Fruit fly (Drosophila melanogaster) whole organism, embryonic: ENCODE data around the gene CG6000.

Source experiments
- Adf1 ChIP-seq: fragments of 200-800 bp; sonication (Bioruptor generic); IDR thresholded peaks from 2 replicates; pipeline ENCODE4 v1.3.6; 2022; ENCODE audit warnings: missing biosample characterization, missing genetic modification characterization
- Atf6 ChIP-seq: fragments of 200-800 bp; sonication (Bioruptor generic); IDR thresholded peaks from 2 replicates; pipeline ENCODE4 v1.3.6; 2022; ENCODE audit warnings: missing biosample characterization, missing genetic modification characterization
- Bdp1 ChIP-seq: fragments of 200-800 bp; sonication (Bioruptor generic); optimal IDR thresholded peaks from 3 replicates; lab custom pipeline; 2016; ENCODE audit warnings: missing biosample characterization, missing genetic modification characterization
- CG10366 ChIP-seq: fragments of 200-800 bp; sonication (Bioruptor generic); IDR thresholded peaks from 2 replicates; pipeline ENCODE4 v1.3.6; 2022; ENCODE audit warnings: missing biosample characterization, missing genetic modification characterization
- CG11504 ChIP-seq: fragments of 200-800 bp; sonication (Bioruptor generic); optimal IDR thresholded peaks from 3 replicates; lab custom pipeline; 2019; ENCODE audit warnings: missing biosample characterization, mild to moderate bottlenecking, missing genetic modification characterization, moderate library complexity
- CG14860 ChIP-seq: fragments of 200-800 bp; sonication (Bioruptor generic); IDR thresholded peaks from 3 replicates; pipeline ENCODE4 v1.3.6; 2022; ENCODE audit warnings: missing biosample characterization, missing genetic modification characterization; ENCODE audit not compliant: partially characterized antibody
- CG16813 ChIP-seq: fragments of 200-800 bp; sonication (Bioruptor generic); IDR thresholded peaks from 3 replicates; pipeline ENCODE4 v1.3.6; 2022; ENCODE audit warnings: missing biosample characterization, missing genetic modification characterization; ENCODE audit not compliant: partially characterized antibody
- CG1792 ChIP-seq: fragments of 200-800 bp; sonication (Bioruptor generic); optimal IDR thresholded peaks from 2 replicates; lab custom pipeline; 2016; ENCODE audit warnings: missing biosample characterization, missing genetic modification characterization
- CG2712 ChIP-seq: fragments of 200-800 bp; optimal IDR thresholded peaks from 3 replicates; lab custom pipeline; 2019; ENCODE audit warnings: missing biosample characterization, mild to moderate bottlenecking, missing genetic modification characterization, moderate library complexity
- CG31388 ChIP-seq: fragments of 200-800 bp; sonication (Bioruptor generic); optimal IDR thresholded peaks from 2 replicates; lab custom pipeline; 2016; ENCODE audit warnings: missing biosample characterization, missing genetic modification characterization
- CG32532 ChIP-seq: fragments of 200-800 bp; sonication (Bioruptor generic); IDR thresholded peaks from 2 replicates; pipeline ENCODE4 v1.3.6; 2022; ENCODE audit warnings: missing biosample characterization, missing genetic modification characterization
- CG5245 ChIP-seq: fragments of 200-800 bp; sonication (Bioruptor generic); optimal IDR thresholded peaks from 3 replicates; lab custom pipeline; 2016; ENCODE audit warnings: missing biosample characterization, missing genetic modification characterization
- CG6765 ChIP-seq: fragments of 200-800 bp; sonication (Bioruptor generic); optimal IDR thresholded peaks from 3 replicates; lab custom pipeline; 2017; ENCODE audit warnings: missing biosample characterization, mild to moderate bottlenecking, missing genetic modification characterization
- CG6854 ChIP-seq: fragments of 200-800 bp; sonication (Bioruptor generic); optimal IDR thresholded peaks from 3 replicates; lab custom pipeline; 2017; ENCODE audit warnings: missing biosample characterization, mild to moderate bottlenecking, missing genetic modification characterization
- CG7271 ChIP-seq: fragments of 200-800 bp; sonication (Bioruptor generic); optimal IDR thresholded peaks from 2 replicates; lab custom pipeline; 2018; ENCODE audit warnings: missing biosample characterization, mild to moderate bottlenecking, missing genetic modification characterization, moderate library complexity
- CG7357 ChIP-seq: fragments of 200-800 bp; sonication (Bioruptor generic); IDR thresholded peaks from 3 replicates; pipeline ENCODE4 v1.3.6; 2022; ENCODE audit warnings: missing biosample characterization, missing genetic modification characterization
- CG7556 ChIP-seq: fragments of 200-800 bp; sonication (Bioruptor generic); optimal IDR thresholded peaks from 2 replicates; lab custom pipeline; 2017; ENCODE audit warnings: missing biosample characterization, mild to moderate bottlenecking, missing genetic modification characterization
- CG7839 ChIP-seq: fragments of 200-800 bp; sonication (Bioruptor generic); optimal IDR thresholded peaks from 3 replicates; lab custom pipeline; 2018; ENCODE audit warnings: missing biosample characterization, mild to moderate bottlenecking, missing genetic modification characterization, moderate library complexity
- CG7928 ChIP-seq: fragments of 200-800 bp; sonication (Bioruptor generic); optimal IDR thresholded peaks from 2 replicates; lab custom pipeline; 2017; ENCODE audit warnings: missing biosample characterization, mild to moderate bottlenecking, missing genetic modification characterization
- Dbx ChIP-seq: fragments of 200-800 bp; sonication (Bioruptor generic); IDR thresholded peaks from 3 replicates; pipeline ENCODE4 v1.3.6; 2022; ENCODE audit warnings: missing biosample characterization, missing genetic modification characterization
- Dip3 ChIP-seq: fragments of 200-800 bp; sonication (Bioruptor generic); optimal IDR thresholded peaks from 3 replicates; lab custom pipeline; 2016; ENCODE audit warnings: missing biosample characterization, missing genetic modification characterization
- Dref ChIP-seq: fragments of 200-800 bp; sonication (Bioruptor generic); IDR thresholded peaks from 2 replicates; pipeline ENCODE4 v1.3.6; 2022; ENCODE audit warnings: missing biosample characterization, missing genetic modification characterization
- Drgx ChIP-seq: fragments of 200-800 bp; sonication (Bioruptor generic); IDR thresholded peaks from 2 replicates; pipeline ENCODE4 v1.3.6; 2022; ENCODE audit warnings: missing biosample characterization, missing genetic modification characterization
- Fer3 ChIP-seq: fragments of 200-800 bp; sonication (Bioruptor generic); optimal IDR thresholded peaks from 2 replicates; lab custom pipeline; 2018; ENCODE audit warnings: missing biosample characterization, mild to moderate bottlenecking, missing genetic modification characterization, moderate library complexity
- GATAe ChIP-seq: fragments of 200-800 bp; sonication (Bioruptor generic); conservative IDR thresholded peaks from 2 replicates; pipeline ENCODE4 v1.3.6; 2022; ENCODE audit warnings: missing biosample characterization, missing genetic modification characterization
- Gsc ChIP-seq: fragments of 200-800 bp; sonication (Bioruptor generic); IDR thresholded peaks from 2 replicates; pipeline ENCODE4 v1.3.6; 2022; ENCODE audit warnings: missing biosample characterization, missing genetic modification characterization
- HLH3B ChIP-seq: fragments of 200-800 bp; sonication (Bioruptor generic); IDR thresholded peaks from 2 replicates; pipeline ENCODE4 v1.3.6; 2022; ENCODE audit warnings: missing biosample characterization, missing genetic modification characterization
- Hmr ChIP-seq: fragments of 200-800 bp; sonication (Bioruptor generic); optimal IDR thresholded peaks from 3 replicates; lab custom pipeline; 2017; ENCODE audit warnings: mild to moderate bottlenecking, missing biosample characterization, missing genetic modification reagents, missing genetic modification characterization
- Hr3 ChIP-seq: fragments of 200-800 bp; sonication (Bioruptor generic); optimal IDR thresholded peaks from 3 replicates; lab custom pipeline; 2016; ENCODE audit warnings: missing biosample characterization, missing genetic modification characterization
- Hr51 ChIP-seq, 2 experiments: fragments of 200-800 bp; sonication (Bioruptor generic); optimal IDR thresholded peaks; 2 replicates in 1 of 2; 3 replicates in 1 of 2; lab custom pipeline; 2016 to 2018; ENCODE audit warnings: missing biosample characterization in 2 of 2, missing genetic modification characterization in 2 of 2, mild to moderate bottlenecking in 1 of 2, moderate library complexity in 1 of 2
- Hsf ChIP-seq: fragments of 200-800 bp; sonication (Bioruptor generic); optimal IDR thresholded peaks from 3 replicates; lab custom pipeline; 2016; ENCODE audit warnings: missing biosample characterization, missing genetic modification characterization
- Kr ChIP-seq: fragments of 200-800 bp; sonication (Bioruptor generic); optimal IDR thresholded peaks from 2 replicates; lab custom pipeline; 2017; ENCODE audit warnings: missing biosample characterization, mild to moderate bottlenecking, missing genetic modification characterization
- MESR4 ChIP-seq: fragments of 200-800 bp; sonication (Bioruptor generic); optimal IDR thresholded peaks from 2 replicates; lab custom pipeline; 2018; ENCODE audit warnings: missing biosample characterization, mild to moderate bottlenecking, missing genetic modification characterization, moderate library complexity
- PHDP ChIP-seq: fragments of 200-800 bp; sonication (Bioruptor generic); optimal IDR thresholded peaks from 3 replicates; lab custom pipeline; 2018; ENCODE audit warnings: missing biosample characterization, mild to moderate bottlenecking, missing genetic modification characterization, moderate library complexity
- Sry-δ ChIP-seq: fragments of 200-800 bp; sonication (Bioruptor generic); optimal IDR thresholded peaks from 2 replicates; lab custom pipeline; 2016; ENCODE audit warnings: missing biosample characterization, missing genetic modification characterization
- az2 ChIP-seq: fragments of 200-800 bp; sonication (Bioruptor generic); optimal IDR thresholded peaks from 3 replicates; lab custom pipeline; 2016; ENCODE audit warnings: missing biosample characterization, missing genetic modification characterization
- ci ChIP-seq: fragments of 200-800 bp; sonication (Bioruptor generic); IDR thresholded peaks from 3 replicates; pipeline ENCODE4 v1.3.6; 2022; ENCODE audit warnings: missing biosample characterization, missing genetic modification characterization
- crc ChIP-seq: fragments of 200-800 bp; sonication (Bioruptor generic); optimal IDR thresholded peaks from 2 replicates; lab custom pipeline; 2016; ENCODE audit warnings: missing biosample characterization, missing genetic modification characterization
- fru ChIP-seq: fragments of >200 bp; optimal IDR thresholded peaks from 2 replicates; lab custom pipeline; 2017
- gem ChIP-seq: fragments of 200-800 bp; sonication (Bioruptor generic); optimal IDR thresholded peaks from 2 replicates; lab custom pipeline; 2019; ENCODE audit warnings: missing biosample characterization, mild to moderate bottlenecking, missing genetic modification characterization, moderate library complexity
- inv ChIP-seq: fragments of 200-800 bp; sonication (Bioruptor generic); IDR thresholded peaks from 2 replicates; pipeline ENCODE4 v1.3.6; 2022; ENCODE audit warnings: missing biosample characterization, missing genetic modification characterization; ENCODE audit not compliant: partially characterized antibody
- ken ChIP-seq: fragments of 200-800 bp; sonication (Bioruptor generic); IDR thresholded peaks from 3 replicates; pipeline ENCODE4 v1.3.6; 2022; ENCODE audit warnings: missing biosample characterization, missing genetic modification characterization
- maf-S ChIP-seq: fragments of 200-800 bp; sonication (Bioruptor generic); optimal IDR thresholded peaks from 2 replicates; lab custom pipeline; 2016; ENCODE audit warnings: missing biosample characterization, missing genetic modification characterization
- mld ChIP-seq: fragments of 200-800 bp; sonication (Bioruptor generic); IDR thresholded peaks from 3 replicates; pipeline ENCODE4 v1.3.6; 2022; ENCODE audit warnings: missing biosample characterization, missing genetic modification characterization; ENCODE audit not compliant: partially characterized antibody
- pb ChIP-seq: fragments of 200-800 bp; sonication (Bioruptor generic); optimal IDR thresholded peaks from 3 replicates; lab custom pipeline; 2016; ENCODE audit warnings: missing biosample characterization, missing genetic modification characterization
- pho ChIP-seq: fragments of 200-800 bp; sonication (Bioruptor generic); optimal IDR thresholded peaks from 2 replicates; lab custom pipeline; 2016; ENCODE audit warnings: missing biosample characterization, missing genetic modification characterization
- psq ChIP-seq: fragments of 200-800 bp; sonication (Bioruptor generic); optimal IDR thresholded peaks from 2 replicates; lab custom pipeline; 2017; ENCODE audit warnings: missing biosample characterization, missing genetic modification characterization
- ro ChIP-seq: fragments of 200-800 bp; sonication (Bioruptor generic); IDR thresholded peaks from 2 replicates; pipeline ENCODE4 v1.3.6; 2022; ENCODE audit warnings: missing biosample characterization, missing genetic modification characterization
- slbo ChIP-seq: fragments of 200-800 bp; sonication (Bioruptor generic); IDR thresholded peaks from 2 replicates; pipeline ENCODE4 v1.3.6; 2022; ENCODE audit warnings: missing biosample characterization, missing genetic modification characterization
- trem ChIP-seq: fragments of 200-800 bp; optimal IDR thresholded peaks from 3 replicates; lab custom pipeline; 2019; ENCODE audit warnings: missing biosample characterization, mild to moderate bottlenecking, missing genetic modification characterization, moderate library complexity
- vfl ChIP-seq: fragments of 200-800 bp; sonication (Bioruptor generic); optimal IDR thresholded peaks from 2 replicates; lab custom pipeline; 2016; ENCODE audit warnings: missing biosample characterization, missing genetic modification characterization
- wdn ChIP-seq: fragments of 200-800 bp; sonication (Bioruptor generic); IDR thresholded peaks from 2 replicates; pipeline ENCODE4 v1.3.6; 2022; ENCODE audit warnings: missing biosample characterization, missing genetic modification characterization
- zen ChIP-seq: fragments of 200-800 bp; sonication (Bioruptor generic); optimal IDR thresholded peaks from 3 replicates; lab custom pipeline; 2018; ENCODE audit warnings: missing biosample characterization, mild to moderate bottlenecking, missing genetic modification characterization, moderate library complexity

The CG6000 gene

dm6 chr3R:24093430-24093829 is 39.2 kb downstream of the CG6000 start (continued):
- TF ChIP-seq gem (tag; lab: Kevin White, UChicago) (peak; percentile 58), Gsc (no peak), Drgx (GFP tag; lab: Robert Waterston, UW) (no peak), CG1792 (no peak), ken (GFP tag; lab: Robert Waterston, UW) (no peak), Dbx (GFP tag; lab: Robert Waterston, UW) (no peak), inv (no peak), CG7556 (GFP tag; lab: Kevin White, UChicago) (peak; percentile 61), vfl (GFP tag; lab: Kevin White, UChicago) (no peak), slbo (GFP tag; lab: Robert Waterston, UW) (peak; percentile 32; the same call in 1 of the 2 replicates), CG31388 (GFP tag; lab: Kevin White, UChicago) (no peak), CG6765 (no peak), Adf1 (GFP tag; lab: Robert Waterston, UW) (no peak), maf-S (GFP tag; lab: Kevin White, UChicago) (no peak), CG7928 (no peak), CG10366 (GFP tag; lab: Robert Waterston, UW) (no peak; the same call in 1 of the 2 replicates), CG7271 (no peak), CG7839 (tag; lab: Kevin White, UChicago) (peak; percentile 43), MESR4 (GFP tag; lab: Kevin White, UChicago) (no peak), wdn (GFP tag; lab: Robert Waterston, UW) (no peak), CG6854 (GFP tag; lab: Kevin White, UChicago) (no peak), az2 (GFP tag; lab: Kevin White, UChicago) (no peak), Sry-δ (GFP tag; lab: Kevin White, UChicago) (no peak), psq (GFP tag; lab: Kevin White, UChicago) (no peak), Atf6 (GFP tag; lab: Robert Waterston, UW) (no peak), crc (GFP tag; lab: Kevin White, UChicago) (no peak), GATAe (GFP tag; lab: Robert Waterston, UW) (no peak), mld (GFP tag; lab: Robert Waterston, UW) (no peak), fru (lab: Kevin White, UChicago) (no peak), ci (GFP tag; lab: Robert Waterston, UW) (no peak), pho (GFP tag; lab: Kevin White, UChicago) (no peak), CG5245 (GFP tag; lab: Kevin White, UChicago) (no peak), HLH3B (GFP tag; lab: Robert Waterston, UW) (no peak), Dref (GFP tag; lab: Robert Waterston, UW) (no peak), CG7357 (GFP tag; lab: Robert Waterston, UW) (no peak), trem (tag; lab: Kevin White, UChicago) (no peak), CG11504 (tag; lab: Kevin White, UChicago) (peak; percentile 66), CG2712 (tag; lab: Kevin White, UChicago) (no peak), Hr51 (GFP tag; optimal IDR thresholded peaks at IDR 0.05; lab: Kevin White, UChicago) (peak in 1 of 2 experiments; percentile 52), pb (GFP tag; lab: Kevin White, UChicago) (no peak), PHDP (tag; lab: Kevin White, UChicago) (peak; percentile 44), Bdp1 (GFP tag; lab: Kevin White, UChicago) (no peak), Dip3 (GFP tag; lab: Kevin White, UChicago) (no peak), zen (tag; lab: Kevin White, UChicago) (no peak), CG14860 (GFP tag; lab: Robert Waterston, UW) (no peak), Hsf (GFP tag; lab: Kevin White, UChicago) (no peak), Hr3 (no peak), Fer3 (tag; lab: Kevin White, UChicago) (no peak), ro (no peak), Hmr (peak; percentile 40), CG16813 (GFP tag; lab: Robert Waterston, UW) (no peak), CG32532 (GFP tag; lab: Robert Waterston, UW) (no peak), Kr (GFP tag; lab: Kevin White, UChicago) (no peak)
